Fruit fly (Drosophila melanogaster): ENCODE results near the gene Hsp67Bc.

The Hsp67Bc gene

dm6 chr3L:9399013-9399750 is 26.9 kb upstream of the Hsp67Bc start, which contains the start of gene CG4080 (continued):
- TF ChIP-seq CG5180 (GFP tag; optimal IDR thresholded peaks at IDR 0.05) (no peak), CG17186 (GFP tag; optimal IDR thresholded peaks at IDR 0.05) (no peak), MBD-R2 (GFP tag; IDR thresholded peaks at IDR 0.05) (peak; percentile 25), trem (tag; optimal IDR thresholded peaks at IDR 0.05) (peak; percentile 61), gem (tag; optimal IDR thresholded peaks at IDR 0.05) (peak; percentile 34), CG6272 (GFP tag; IDR thresholded peaks at IDR 0.05) (no peak), Camta (GFP tag; optimal IDR thresholded peaks at IDR 0.05) (peak; percentile 16), Antp (GFP tag; optimal IDR thresholded peaks at IDR 0.05) (no peak), CG17385 (GFP tag; optimal IDR thresholded peaks at IDR 0.05) (peak; percentile 8), Jarid2 (GFP tag; optimal IDR thresholded peaks at IDR 0.05) (peak; percentile 86), CG18476 (GFP tag; optimal IDR thresholded peaks at IDR 0.05) (peak; percentile 30), CG34376 (GFP tag; optimal IDR thresholded peaks at IDR 0.05) (peak; percentile 55), CG11560 (tag; IDR thresholded peaks at IDR 0.05) (no peak), CG4282 (GFP tag; optimal IDR thresholded peaks at IDR 0.05) (no peak), ac (GFP tag; optimal IDR thresholded peaks at IDR 0.05) (no peak), Aef1 (GFP tag; IDR thresholded peaks at IDR 0.05) (no peak), az2 (GFP tag; optimal IDR thresholded peaks at IDR 0.05) (no peak), CG3163 (GFP tag; optimal IDR thresholded peaks at IDR 0.05) (no peak), CTCF (GFP tag; optimal IDR thresholded peaks at IDR 0.05) (no peak), MTF-1 (GFP tag; optimal IDR thresholded peaks at IDR 0.05; ENCODE audit: borderline replicate concordance) (peak; percentile 7), knrl (GFP tag; IDR thresholded peaks at IDR 0.05; ENCODE audit: partially characterized antibody) (peak; percentile 84), tio (GFP tag; optimal IDR thresholded peaks at IDR 0.05) (no peak), CG9609 (GFP tag; optimal IDR thresholded peaks at IDR 0.05) (no peak), ato (GFP tag; IDR thresholded peaks at IDR 0.05; ENCODE audit: partially characterized antibody) (0 out of 2 replicates have a peak, but pooled peaks have one; percentile 14), CG2202 (tag; optimal IDR thresholded peaks at IDR 0.05) (no peak), otp (GFP tag; IDR thresholded peaks at IDR 0.05) (peak; percentile 27; the same call in 1 of the 3 replicates), Usf (GFP tag; optimal IDR thresholded peaks at IDR 0.05) (no peak), dm (GFP tag; optimal IDR thresholded peaks at IDR 0.05) (no peak), Dad (GFP tag; optimal IDR thresholded peaks at IDR 0.05) (no peak), fru (optimal IDR thresholded peaks at IDR 0.05) (no peak), gcm2 (GFP tag; optimal IDR thresholded peaks at IDR 0.05) (no peak), Gsc (GFP tag; IDR thresholded peaks at IDR 0.05) (no peak), CG34224 (GFP tag; IDR thresholded peaks at IDR 0.05; ENCODE audit: partially characterized antibody) (peak; percentile 69), sug (tag; optimal IDR thresholded peaks at IDR 0.05) (peak; percentile 22), Hmx (GFP tag; optimal IDR thresholded peaks at IDR 0.05) (peak; percentile 9), CG8290 (GFP tag; optimal IDR thresholded peaks at IDR 0.05) (peak; percentile 22), CG8290 (tag; optimal IDR thresholded peaks at IDR 0.05) (peak; percentile 32 to 36), scrt (GFP tag; optimal IDR thresholded peaks at IDR 0.05) (peak; percentile 46), CG11093 (GFP tag; IDR thresholded peaks at IDR 0.05) (no peak), Dp (GFP tag; optimal IDR thresholded peaks at IDR 0.05) (peak; percentile 34), Lim3 (GFP tag; IDR thresholded peaks at IDR 0.05) (no peak), D19B (GFP tag; optimal IDR thresholded peaks at IDR 0.05) (no peak), Meics (GFP tag; optimal IDR thresholded peaks at IDR 0.05) (no peak), Vsx1 (GFP tag; optimal IDR thresholded peaks at IDR 0.05) (peak; percentile 44), CG8388 (GFP tag; optimal IDR thresholded peaks at IDR 0.05) (no peak), CG9932 (GFP tag; IDR thresholded peaks at IDR 0.05) (no peak; the same call in 1 of the 2 replicates), CG3726 (GFP tag; IDR thresholded peaks at IDR 0.05) (no peak), CG1832 (GFP tag; optimal IDR thresholded peaks at IDR 0.05) (no peak), pfk (GFP tag; optimal IDR thresholded peaks at IDR 0.05) (no peak), ATbp (GFP tag; optimal IDR thresholded peaks at IDR 0.05) (no peak), CG1024 (GFP tag; IDR thresholded peaks at IDR 0.05) (no peak)

All from whole organism, embryonic.